Worm (Caenorhabditis elegans): ENCODE measurements around the gene kdin-1.

kdin-1 gene

ce11 chrIV:11038618-11038664 is at the start of gene kdin-1:
TSS of gene kdin-1 (plus strand) at chrIV:11038655.
- no peak for TF ChIP-seq C34B4.2 (tag; optimal IDR thresholded peaks at IDR 0.05)
- no peak for TF ChIP-seq unc-130 (tag; optimal IDR thresholded peaks at IDR 0.05)
- no peak for TF ChIP-seq ceh-82 (tag; optimal IDR thresholded peaks at IDR 0.05)
- no peak for TF ChIP-seq lsy-2 (tag; optimal IDR thresholded peaks at IDR 0.05)
- TF ChIP-seq egl-27 (tag; optimal IDR thresholded peaks at IDR 0.05), result no peak
- TF ChIP-seq nhr-71 (tag; optimal IDR thresholded peaks at IDR 0.05), result no peak
- no peak for TF ChIP-seq sup-37 (GFP tag; optimal IDR thresholded peaks at IDR 0.05)
- TF ChIP-seq ceh-90 (tag; optimal IDR thresholded peaks at IDR 0.05), result no peak
- no peak for TF ChIP-seq ama-1 (optimal IDR thresholded peaks at IDR 0.05)
- no peak for TF ChIP-seq irx-1 (tag; optimal IDR thresholded peaks at IDR 0.05)
- no peak for TF ChIP-seq ztf-11 (tag; optimal IDR thresholded peaks at IDR 0.05)
- no peak for TF ChIP-seq nhr-28 (tag; optimal IDR thresholded peaks at IDR 0.05)
- no peak for TF ChIP-seq unc-98 (GFP tag; IDR thresholded peaks at IDR 0.05)

- TF ChIP-seq ceh-90 (tag; optimal IDR thresholded peaks at IDR 0.05), result no peak
- no peak for TF ChIP-seq unc-86 (tag; optimal IDR thresholded peaks at IDR 0.05)
- no peak for TF ChIP-seq lsy-2 (tag; optimal IDR thresholded peaks at IDR 0.05)
- no peak for TF ChIP-seq lir-3 (tag; optimal IDR thresholded peaks at IDR 0.05; ENCODE audit: poor library complexity)
- no peak for TF ChIP-seq mep-1 (tag; optimal IDR thresholded peaks at IDR 0.05)
- TF ChIP-seq tbx-2 (tag; optimal IDR thresholded peaks at IDR 0.05), result no peak
- TF ChIP-seq ets-5 (GFP tag; IDR thresholded peaks at IDR 0.05), result no peak
- no peak for TF ChIP-seq hlh-17 (GFP tag; optimal IDR thresholded peaks at IDR 0.05; ENCODE audit: borderline replicate concordance)
- no peak for TF ChIP-seq unc-98 (GFP tag; IDR thresholded peaks at IDR 0.05)
- TF ChIP-seq ztf-11 (tag; optimal IDR thresholded peaks at IDR 0.05), result no peak
Observed at ce11 chrIV:10990699-10991098, 47.8 kb upstream of the kdin-1 start, which contains the start of gene F13H10.5. TSS of gene F13H10.5 (plus strand) at chrIV:10990999.

ce11 chrIV:11001614-11002013 is 36.8 kb upstream of the kdin-1 start, which contains the start of gene F13H10.9:
TSS of gene F13H10.9 (plus strand) at chrIV:11001914.
- TF ChIP-seq zag-1 (tag; optimal IDR thresholded peaks at IDR 0.05) (no peak), pqm-1 (tag; optimal IDR thresholded peaks at IDR 0.05) (no peak), nhr-28 (tag; optimal IDR thresholded peaks at IDR 0.05) (no peak), unc-30 (tag; optimal IDR thresholded peaks at IDR 0.05) (no peak), nhr-84 (tag; optimal IDR thresholded peaks at IDR 0.05) (no peak)

ce11 chrIV:11004273-11004672 is 34.2 kb upstream of the kdin-1 start, which contains the start of gene F13H10.1:
TSS of gene F13H10.1 (plus strand) at chrIV:11004573.
- no peak for TF ChIP-seq aha-1 (tag; optimal IDR thresholded peaks at IDR 0.05)
- no peak for TF ChIP-seq isw-1 (GFP tag; IDR thresholded peaks at IDR 0.05)
- TF ChIP-seq skn-1 (tag; optimal IDR thresholded peaks at IDR 0.05), result no peak
- TF ChIP-seq tbx-2 (tag; optimal IDR thresholded peaks at IDR 0.05), result no peak
- no peak for TF ChIP-seq efl-1 (optimal IDR thresholded peaks at IDR 0.05)
- peak in 1 of 2 experiments; percentile 89 for TF ChIP-seq efl-1 (GFP tag; optimal IDR thresholded peaks at IDR 0.05 in 1 of 2)

- TF ChIP-seq elt-3 (tag; optimal IDR thresholded peaks at IDR 0.05), result no peak
- peak; percentile 76 for TF ChIP-seq fkh-8 (tag; optimal IDR thresholded peaks at IDR 0.05)
- TF ChIP-seq nhr-19 (GFP tag; conservative IDR thresholded peaks at IDR 0.05), result no peak
- TF ChIP-seq ceh-63 (GFP tag; optimal IDR thresholded peaks at IDR 0.05), result no peak
- TF ChIP-seq lsy-2 (tag; optimal IDR thresholded peaks at IDR 0.05), result peak in 1 of 2 experiments; percentile 9
- TF ChIP-seq aly-2 (tag; optimal IDR thresholded peaks at IDR 0.05), result no peak
- TF ChIP-seq nhr-12 (tag; optimal IDR thresholded peaks at IDR 0.05), result no peak
- no peak for TF ChIP-seq blmp-1 (tag; optimal IDR thresholded peaks at IDR 0.05)
- TF ChIP-seq zag-1 (tag; optimal IDR thresholded peaks at IDR 0.05), result no peak
- no peak for TF ChIP-seq nhr-237 (tag; optimal IDR thresholded peaks at IDR 0.05)
- TF ChIP-seq sptf-1 (tag; optimal IDR thresholded peaks at IDR 0.05), result no peak
- TF ChIP-seq ceh-90 (tag; optimal IDR thresholded peaks at IDR 0.05), result no peak
- no peak for TF ChIP-seq mdl-1 (tag; optimal IDR thresholded peaks at IDR 0.05)
- no peak for TF ChIP-seq nhr-47 (tag; optimal IDR thresholded peaks at IDR 0.05)
- no peak for TF ChIP-seq pag-3 (tag; optimal IDR thresholded peaks at IDR 0.05; ENCODE audit: borderline replicate concordance, insufficient read depth)
- TF ChIP-seq elt-2 (tag; optimal IDR thresholded peaks at IDR 0.05), result no peak
- TF ChIP-seq skn-1 (tag; optimal IDR thresholded peaks at IDR 0.05), result peak; percentile 63
- TF ChIP-seq nhr-28 (tag; optimal IDR thresholded peaks at IDR 0.05), result no peak
- TF ChIP-seq C16A3.4 (tag; optimal IDR thresholded peaks at IDR 0.05), result no peak
- 0 out of 2 replicates have a peak, but pooled peaks have one; percentile 3 for TF ChIP-seq isw-1 (GFP tag; IDR thresholded peaks at IDR 0.05)
- no peak for TF ChIP-seq F16B12.6 (tag; optimal IDR thresholded peaks at IDR 0.05)
- no peak for TF ChIP-seq ces-1 (GFP tag; optimal IDR thresholded peaks at IDR 0.05)
- no peak for TF ChIP-seq swsn-7 (tag; optimal IDR thresholded peaks at IDR 0.05)
- TF ChIP-seq lin-13 (GFP tag; optimal IDR thresholded peaks at IDR 0.05), result no peak
- no peak for TF ChIP-seq nhr-84 (tag; optimal IDR thresholded peaks at IDR 0.05)
- TF ChIP-seq lin-35 (GFP tag; optimal IDR thresholded peaks at IDR 0.05), result no peak
- no peak for TF ChIP-seq ztf-11 (tag; optimal IDR thresholded peaks at IDR 0.05)
Observed at ce11 chrIV:11006383-11006782, 32.1 kb upstream of the kdin-1 start.

All from whole organism, L1 larva.